Fruit fly (Drosophila melanogaster): ENCODE data around the gene CG11037.

The CG11037 gene

dm6 chr3L:20954118-20954517, 7.1 kb downstream of the CG11037 start (continued):
- TF ChIP-seq CG4282 (GFP tag; optimal IDR thresholded peaks at IDR 0.05) (no peak), CG12769 (tag; optimal IDR thresholded peaks at IDR 0.05) (no peak), CG13287 (GFP tag; IDR thresholded peaks at IDR 0.05; ENCODE audit: partially characterized antibody) (no peak), Six4 (GFP tag; optimal IDR thresholded peaks at IDR 0.05) (no peak), kni (GFP tag; optimal IDR thresholded peaks at IDR 0.05) (peak; percentile 77), tx (GFP tag; optimal IDR thresholded peaks at IDR 0.05) (no peak), prd (optimal IDR thresholded peaks at IDR 0.05) (no peak), prd (GFP tag; IDR thresholded peaks at IDR 0.05) (no peak)

dm6 chr3L:20952622-20953618, 8.3 kb downstream of the CG11037 start:
- TF ChIP-seq CG11696 (GFP tag; IDR thresholded peaks at IDR 0.05) (peak; percentile 77), CG17829 (tag; optimal IDR thresholded peaks at IDR 0.05) (peak; percentile 40), CG6689 (GFP tag; IDR thresholded peaks at IDR 0.05) (peak; percentile 38), trem (tag; optimal IDR thresholded peaks at IDR 0.05) (no peak), Xrp1 (GFP tag; IDR thresholded peaks at IDR 0.05) (0 out of 2 replicates have a peak, but pooled peaks have one; percentile 52), CG32532 (GFP tag; IDR thresholded peaks at IDR 0.05) (no peak), Awh (GFP tag; IDR thresholded peaks at IDR 0.05) (no peak), Nf-YA (GFP tag; IDR thresholded peaks at IDR 0.05) (no peak), gsb-n (tag; optimal IDR thresholded peaks at IDR 0.05) (peak; percentile 46), Ets65A (GFP tag) (peak; percentile 55), ci (GFP tag; IDR thresholded peaks at IDR 0.05) (0 out of 3 replicates have a peak, but pooled peaks have one; percentile 41), D19A (tag; optimal IDR thresholded peaks at IDR 0.05) (peak; percentile 73), pan (optimal IDR thresholded peaks at IDR 0.05) (no peak), pan (GFP tag; optimal IDR thresholded peaks at IDR 0.05 in 1 of 2, IDR thresholded peaks at IDR 0.05 in 1 of 2) (peak in 1 of 2 experiments; percentile 53), ranshi (GFP tag; IDR thresholded peaks at IDR 0.05) (0 out of 2 replicates have a peak, but pooled peaks have one; percentile 14), prd (optimal IDR thresholded peaks at IDR 0.05) (no peak), prd (GFP tag; IDR thresholded peaks at IDR 0.05) (peak; percentile 34; the same call in 1 of the 3 replicates), btn (GFP tag; optimal IDR thresholded peaks at IDR 0.05) (no peak), CG11504 (tag; optimal IDR thresholded peaks at IDR 0.05) (peak; percentile 6), zfh1 (GFP tag; IDR thresholded peaks at IDR 0.05) (0 out of 3 replicates have a peak, but pooled peaks have one; percentile 48), Ptx1 (GFP tag; IDR thresholded peaks at IDR 0.05) (peak; percentile 34; the same call in 1 of the 2 replicates), vvl (GFP tag; IDR thresholded peaks at IDR 0.05) (0 out of 2 replicates have a peak, but pooled peaks have one; percentile 42), HmgD (GFP tag; optimal IDR thresholded peaks at IDR 0.05) (no peak), Oli (tag; optimal IDR thresholded peaks at IDR 0.05) (peak; percentile 11), CG14441 (GFP tag; IDR thresholded peaks at IDR 0.05) (no peak), bab2 (GFP tag; optimal IDR thresholded peaks at IDR 0.05) (no peak), CG4282 (GFP tag; optimal IDR thresholded peaks at IDR 0.05) (no peak), C15 (GFP tag; IDR thresholded peaks at IDR 0.05) (no peak), CG3065 (GFP tag; optimal IDR thresholded peaks at IDR 0.05) (no peak), H2.0 (GFP tag; IDR thresholded peaks at IDR 0.05) (no peak), NFAT (GFP tag; IDR thresholded peaks at IDR 0.05) (no peak), sisA (GFP tag; IDR thresholded peaks at IDR 0.05) (peak; percentile 33; the same call in 1 of the 2 replicates), E2f1 (GFP tag; IDR thresholded peaks at IDR 0.05) (0 out of 2 replicates have a peak, but pooled peaks have one; percentile 16), CG1603 (tag; optimal IDR thresholded peaks at IDR 0.05) (peak; percentile 34), dmrt11E (tag; optimal IDR thresholded peaks at IDR 0.05) (peak; percentile 5), dati (GFP tag; IDR thresholded peaks at IDR 0.05) (no peak), bsh (GFP tag; optimal IDR thresholded peaks at IDR 0.05) (peak in 1 of 2 experiments; percentile 21), CG7745 (tag; optimal IDR thresholded peaks at IDR 0.05) (peak; percentile 77), H15 (GFP tag; IDR thresholded peaks at IDR 0.05) (0 out of 3 replicates have a peak, but pooled peaks have one; percentile 29), Sox102F (GFP tag; optimal IDR thresholded peaks at IDR 0.05) (peak; percentile 41), CG10366 (GFP tag; IDR thresholded peaks at IDR 0.05) (peak; percentile 27; the same call in 1 of the 2 replicates), scrt (GFP tag; optimal IDR thresholded peaks at IDR 0.05) (no peak)
